Worm (Caenorhabditis elegans) whole organism, early embryonic: Measurements from ENCODE around the gene urm-1.

ENCODE experiments used
- B0310.2 ChIP-seq: sonication (generic microtip); optimal IDR thresholded peaks from 2 replicates; lab custom pipeline; 2016; ENCODE audit warnings: mild to moderate bottlenecking, missing genetic modification characterization, missing compliant biosample characterization
- F13C5.2 ChIP-seq: sonication (generic microtip); optimal IDR thresholded peaks from 2 replicates; lab custom pipeline; 2017; ENCODE audit warnings: mild to moderate bottlenecking, missing genetic modification characterization, inconsistent platforms, missing compliant biosample characterization
- aly-1 ChIP-seq: sonication (generic microtip); optimal IDR thresholded peaks from 2 replicates; lab custom pipeline; 2016; ENCODE audit warnings: missing genetic modification characterization, missing compliant biosample characterization
- ama-1 ChIP-seq: fragments of 150-350 bp; optimal IDR thresholded peaks from 2 replicates; lab custom pipeline; 2014
- ceh-13 ChIP-seq: fragments of 200-800 bp; sonication (Bioruptor generic); optimal IDR thresholded peaks from 2 replicates; lab custom pipeline; 2018; ENCODE audit warnings: mild to moderate bottlenecking, missing genetic modification characterization, missing compliant biosample characterization
- ceh-36 ChIP-seq: sonication (generic microtip); optimal IDR thresholded peaks from 2 replicates; lab custom pipeline; 2016; ENCODE audit warnings: missing genetic modification characterization, inconsistent platforms, missing compliant biosample characterization
- ets-7 ChIP-seq: sonication (generic microtip); optimal IDR thresholded peaks from 2 replicates; lab custom pipeline; 2016; ENCODE audit warnings: missing genotype, missing genetic modification characterization, missing compliant biosample characterization
- flt-1 ChIP-seq: fragments of 200-800 bp; sonication (Bioruptor generic); IDR thresholded peaks from 2 replicates; pipeline ENCODE4 v1.3.6; 2022; ENCODE audit warnings: missing genetic modification characterization, missing compliant biosample characterization
- hmbx-1 ChIP-seq: sonication (generic microtip); optimal IDR thresholded peaks from 2 replicates; lab custom pipeline; 2016; ENCODE audit warnings: mild to moderate bottlenecking, missing genetic modification characterization, missing compliant biosample characterization
- hmg-4 ChIP-seq: fragments of 200-800 bp; sonication (Bioruptor generic); optimal IDR thresholded peaks from 2 replicates; lab custom pipeline; 2018; ENCODE audit warnings: mild to moderate bottlenecking, missing genetic modification characterization, missing compliant biosample characterization
- hnd-1 ChIP-seq: sonication (generic microtip); optimal IDR thresholded peaks from 2 replicates; lab custom pipeline; 2016; ENCODE audit warnings: missing genetic modification characterization, missing compliant biosample characterization
- pes-1 ChIP-seq: fragments of 200-800 bp; sonication (Bioruptor generic); IDR thresholded peaks from 2 replicates; pipeline ENCODE4 v1.3.6; 2022; ENCODE audit warnings: missing genetic modification reagents, missing genetic modification characterization, missing compliant biosample characterization
- scrt-1 ChIP-seq: fragments of 200-800 bp; sonication (Bioruptor generic); IDR thresholded peaks from 2 replicates; pipeline ENCODE4 v1.3.6; 2022; ENCODE audit warnings: missing genetic modification characterization, missing compliant biosample characterization
- sea-1 ChIP-seq: fragments of 200-800 bp; sonication (Bioruptor generic); conservative IDR thresholded peaks from 2 replicates; pipeline ENCODE4 v1.3.6; 2022; ENCODE audit warnings: missing genetic modification characterization, missing compliant biosample characterization
- tbx-11 ChIP-seq: fragments of 200-800 bp; sonication (Bioruptor generic); IDR thresholded peaks from 2 replicates; pipeline ENCODE4 v1.3.6; 2022; ENCODE audit warnings: missing genetic modification characterization, missing compliant biosample characterization
- tbx-37 ChIP-seq: fragments of 200-800 bp; sonication (Bioruptor generic); conservative IDR thresholded peaks from 2 replicates; pipeline ENCODE4 v1.3.6; 2022; ENCODE audit warnings: missing genetic modification reagents, missing genetic modification characterization, missing compliant biosample characterization
- tra-4 ChIP-seq: sonication (generic microtip); optimal IDR thresholded peaks from 2 replicates; lab custom pipeline; 2017; ENCODE audit warnings: missing genetic modification characterization, missing compliant biosample characterization

The urm-1 gene

DNA sequence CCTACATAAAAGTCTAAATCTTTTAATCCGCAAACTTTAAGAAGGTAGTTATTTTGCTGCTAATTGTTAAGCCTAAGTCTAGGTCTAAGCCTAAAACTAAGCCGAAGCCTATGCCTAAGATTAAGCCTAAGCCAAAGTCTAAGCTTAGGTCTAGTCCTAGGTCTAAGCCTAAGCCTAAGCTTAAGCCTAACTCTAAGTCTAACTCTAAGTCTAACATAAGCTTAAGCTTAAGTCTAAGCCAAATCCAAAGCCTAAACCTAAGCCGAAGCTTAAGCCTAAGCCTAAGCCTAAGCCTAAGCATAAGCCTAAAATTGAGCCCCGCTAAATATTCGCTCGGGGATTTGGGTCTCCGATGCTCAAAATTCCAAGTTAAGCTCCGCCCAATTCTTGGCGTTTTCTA, 15.9 kb downstream of the urm-1 start:
- no peak for TF ChIP-seq ceh-13 (GFP tag; lab: Kevin White, UChicago)
- peak; percentile 82 for TF ChIP-seq ceh-36 (tag; lab: Kevin White, UChicago)
- no peak for TF ChIP-seq hnd-1 (tag; lab: Kevin White, UChicago)
- no peak for TF ChIP-seq pes-1
- no peak for TF ChIP-seq aly-1 (tag; lab: Kevin White, UChicago)
- TF ChIP-seq hmg-4 (GFP tag; lab: Kevin White, UChicago): no peak
- no peak for TF ChIP-seq sea-1

DNA sequence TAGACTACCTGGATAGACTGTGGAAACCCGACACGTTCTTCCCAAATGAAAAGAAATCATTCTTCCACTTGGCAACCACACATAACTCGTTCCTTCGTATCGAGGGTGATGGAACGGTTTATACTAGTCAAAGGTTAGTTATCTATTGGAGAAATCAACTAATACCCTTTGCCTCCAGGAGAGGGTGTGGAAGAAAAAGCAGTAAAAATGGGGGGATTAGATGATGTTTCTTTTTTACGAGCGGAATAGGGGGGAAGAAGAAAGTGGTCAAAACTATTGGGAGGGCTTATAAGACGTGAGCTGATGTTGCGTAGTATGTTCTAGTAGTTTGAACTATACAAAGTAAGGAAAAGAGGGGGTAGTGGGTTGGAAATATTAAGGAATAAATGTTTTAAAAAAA, 17.7 kb downstream of the urm-1 start:
- TF ChIP-seq tbx-37 (GFP tag; lab: Robert Waterston, UW): no peak
- TF ChIP-seq tra-4 (tag; lab: Kevin White, UChicago): no peak
- no peak for TF ChIP-seq ceh-13 (GFP tag; lab: Kevin White, UChicago)
- TF ChIP-seq ama-1 (lab: Kevin White, UChicago): no peak
- TF ChIP-seq sea-1: no peak
- no peak for TF ChIP-seq hmg-4 (GFP tag; lab: Kevin White, UChicago)
- no peak for TF ChIP-seq pes-1
- TF ChIP-seq B0310.2 (tag; lab: Kevin White, UChicago): no peak
- TF ChIP-seq ets-7: no peak
- TF ChIP-seq hmbx-1 (tag; lab: Kevin White, UChicago): no peak
- TF ChIP-seq scrt-1 (GFP tag; lab: Robert Waterston, UW): no peak
- TF ChIP-seq hnd-1 (tag; lab: Kevin White, UChicago): no peak
- TF ChIP-seq flt-1 (GFP tag; lab: Robert Waterston, UW): no peak
- TF ChIP-seq F13C5.2: no peak
- TF ChIP-seq aly-1 (tag; lab: Kevin White, UChicago): no peak
- TF ChIP-seq tbx-11: no peak
- TF ChIP-seq ceh-36 (tag; lab: Kevin White, UChicago): no peak

DNA sequence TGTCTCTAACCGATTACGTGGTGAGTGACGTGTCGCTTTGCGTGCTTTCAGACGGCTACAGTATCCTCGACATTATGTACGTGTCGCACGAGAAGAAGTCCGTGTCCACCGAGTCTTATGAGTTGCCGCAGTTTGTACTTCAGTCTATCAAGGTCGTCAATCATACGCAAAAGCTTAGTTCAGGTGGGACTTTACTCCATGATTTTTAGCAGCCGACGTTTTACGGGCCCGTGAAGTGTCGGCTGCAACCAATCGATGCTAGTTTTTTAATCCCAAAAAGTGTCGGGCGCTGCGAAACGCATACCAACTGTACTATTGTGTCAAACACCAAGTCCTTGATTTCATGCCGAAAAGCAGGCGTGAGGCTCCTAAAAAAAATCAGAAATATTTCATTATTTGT, 19.5 kb downstream of the urm-1 start:
- TF ChIP-seq F13C5.2 (no peak), pes-1 (no peak), ceh-36 (tag; lab: Kevin White, UChicago) (no peak), tbx-11 (no peak), B0310.2 (tag; lab: Kevin White, UChicago) (no peak), tbx-37 (GFP tag; lab: Robert Waterston, UW) (no peak), ceh-13 (GFP tag; lab: Kevin White, UChicago) (no peak), hnd-1 (tag; lab: Kevin White, UChicago) (no peak), scrt-1 (GFP tag; lab: Robert Waterston, UW) (no peak), aly-1 (tag; lab: Kevin White, UChicago) (no peak), tra-4 (tag; lab: Kevin White, UChicago) (no peak), hmbx-1 (tag; lab: Kevin White, UChicago) (no peak), hmg-4 (GFP tag; lab: Kevin White, UChicago) (no peak)

DNA sequence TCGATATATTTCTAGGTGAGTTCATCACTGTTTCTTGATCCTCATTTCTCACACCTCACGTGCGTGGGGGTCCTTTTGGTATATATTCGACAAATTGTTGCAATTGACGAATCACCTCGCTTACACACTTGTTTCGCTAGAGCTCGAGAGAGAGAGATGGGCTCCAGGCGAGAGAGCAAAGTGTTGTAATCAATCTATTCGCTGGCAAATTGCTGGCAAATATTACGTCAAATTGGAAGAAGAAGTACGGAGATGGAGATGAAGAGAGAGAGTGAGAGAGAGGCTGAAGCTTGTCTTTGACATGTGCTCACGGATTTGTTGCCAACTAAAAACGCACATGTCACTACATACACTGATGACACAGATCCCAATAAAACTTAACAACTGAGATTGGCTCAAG, 20.6 kb downstream of the urm-1 start:
- TF ChIP-seq hnd-1 (tag; lab: Kevin White, UChicago): no peak
- no peak for TF ChIP-seq pes-1
- no peak for TF ChIP-seq scrt-1 (GFP tag; lab: Robert Waterston, UW)
- no peak for TF ChIP-seq ets-7
- TF ChIP-seq tbx-37 (GFP tag; lab: Robert Waterston, UW): no peak
- no peak for TF ChIP-seq aly-1 (tag; lab: Kevin White, UChicago)
- no peak for TF ChIP-seq hmg-4 (GFP tag; lab: Kevin White, UChicago)
- TF ChIP-seq B0310.2 (tag; lab: Kevin White, UChicago): no peak
- no peak for TF ChIP-seq tra-4 (tag; lab: Kevin White, UChicago)
- no peak for TF ChIP-seq tbx-11
- TF ChIP-seq sea-1: no peak
- TF ChIP-seq F13C5.2: no peak
- TF ChIP-seq flt-1 (GFP tag; lab: Robert Waterston, UW): no peak
- no peak for TF ChIP-seq ceh-36 (tag; lab: Kevin White, UChicago)

DNA sequence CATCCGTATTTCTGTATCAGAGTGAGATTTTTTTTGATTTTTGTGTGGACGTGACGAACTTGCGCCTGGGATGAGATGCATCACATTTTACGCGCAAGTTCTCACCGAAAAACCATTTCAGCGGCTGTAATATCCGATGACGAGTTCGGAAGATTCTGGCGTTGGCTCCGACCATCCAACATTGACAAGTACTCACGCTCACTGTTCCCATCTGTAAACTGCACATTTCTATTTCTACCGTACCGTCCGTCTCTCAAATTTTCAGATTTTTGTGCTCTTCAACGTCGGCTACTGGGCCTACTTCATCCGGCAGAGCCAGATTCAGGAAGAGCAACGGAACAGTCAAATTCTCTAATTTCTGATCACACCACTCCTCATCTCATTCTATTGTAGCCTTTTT, 22.2 kb downstream of the urm-1 start:
- no peak for TF ChIP-seq aly-1 (tag; lab: Kevin White, UChicago)
- TF ChIP-seq B0310.2 (tag; lab: Kevin White, UChicago): no peak
- no peak for TF ChIP-seq ets-7
- TF ChIP-seq tbx-11: no peak
- TF ChIP-seq hmbx-1 (tag; lab: Kevin White, UChicago): no peak
- TF ChIP-seq pes-1: no peak
- TF ChIP-seq ama-1 (lab: Kevin White, UChicago): no peak
- TF ChIP-seq hnd-1 (tag; lab: Kevin White, UChicago): no peak
- TF ChIP-seq ceh-13 (GFP tag; lab: Kevin White, UChicago): no peak

DNA sequence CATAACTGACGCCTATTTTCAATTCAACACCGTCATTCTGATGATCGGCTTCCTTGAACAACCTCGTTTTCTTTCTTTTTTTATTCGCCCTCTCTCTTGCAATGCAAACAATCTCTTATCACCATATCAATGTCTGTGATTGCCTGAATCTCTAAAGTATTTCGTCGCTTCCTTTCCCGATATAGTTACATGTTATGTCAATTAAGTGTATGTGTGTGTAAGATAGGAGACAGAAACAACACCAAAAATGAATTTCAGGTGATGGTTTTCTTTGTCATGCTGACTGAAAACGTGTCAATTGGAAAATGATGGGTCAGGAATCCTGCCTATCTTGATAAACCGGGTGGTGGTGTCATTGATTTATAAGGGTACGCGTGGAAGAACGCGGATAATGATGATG, 28.0 kb downstream of the urm-1 start:
- TF ChIP-seq flt-1 (GFP tag; lab: Robert Waterston, UW) (no peak), hnd-1 (tag; lab: Kevin White, UChicago) (no peak), ets-7 (no peak), tbx-37 (GFP tag; lab: Robert Waterston, UW) (no peak), scrt-1 (GFP tag; lab: Robert Waterston, UW) (no peak), tra-4 (tag; lab: Kevin White, UChicago) (no peak), sea-1 (no peak), ceh-13 (GFP tag; lab: Kevin White, UChicago) (no peak), F13C5.2 (no peak), hmg-4 (GFP tag; lab: Kevin White, UChicago) (no peak), tbx-11 (no peak), hmbx-1 (tag; lab: Kevin White, UChicago) (no peak)

DNA sequence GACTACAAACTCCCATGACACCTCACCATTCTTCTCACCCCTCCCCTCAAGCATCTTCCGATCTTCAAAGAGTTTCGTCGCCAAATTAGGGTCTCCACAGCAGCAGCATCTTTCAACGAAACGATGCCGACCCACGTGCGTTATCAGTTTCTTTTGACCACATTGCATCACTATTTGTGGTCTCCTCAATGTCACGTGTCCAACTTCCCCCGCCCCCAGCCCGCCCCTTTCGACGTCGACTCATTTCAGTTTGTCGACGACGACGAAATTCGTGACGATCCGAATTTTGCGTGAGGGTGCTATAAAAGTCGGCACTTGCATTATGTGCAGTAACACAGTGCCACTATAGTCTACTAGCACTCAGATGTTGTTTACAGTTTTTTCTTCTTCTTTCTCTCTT, 28.9 kb downstream of the urm-1 start:
- TF ChIP-seq pes-1 (no peak), hmbx-1 (tag; lab: Kevin White, UChicago) (no peak), F13C5.2 (no peak), tra-4 (tag; lab: Kevin White, UChicago) (no peak), B0310.2 (tag; lab: Kevin White, UChicago) (no peak), ama-1 (lab: Kevin White, UChicago) (no peak), hnd-1 (tag; lab: Kevin White, UChicago) (no peak), ceh-13 (GFP tag; lab: Kevin White, UChicago) (no peak), tbx-37 (GFP tag; lab: Robert Waterston, UW) (no peak), scrt-1 (GFP tag; lab: Robert Waterston, UW) (no peak), tbx-11 (no peak), hmg-4 (GFP tag; lab: Kevin White, UChicago) (no peak)
